Fruit fly (Drosophila melanogaster) Kc167 (cell line): ENCODE results near the gene CG11151.

ENCODE experiments used
- Myc ChIP-seq: fragments of >200 bp; optimal IDR thresholded peaks from 2 replicates; lab custom pipeline; 2017; ENCODE audit warnings: missing external identifiers
- Sin3A ChIP-seq: fragments of >200 bp; optimal IDR thresholded peaks from 2 replicates; lab custom pipeline; 2018; ENCODE audit warnings: missing external identifiers
- h ChIP-seq: fragments of >200 bp; optimal IDR thresholded peaks from 3 replicates; lab custom pipeline; 2018; ENCODE audit warnings: missing external identifiers
- insv ChIP-seq: fragments of >200 bp; optimal IDR thresholded peaks from 3 replicates; lab custom pipeline; 2018; ENCODE audit warnings: missing external identifiers
- psq ChIP-seq: fragments of >200 bp; optimal IDR thresholded peaks from 2 replicates; lab custom pipeline; 2017; ENCODE audit warnings: missing external identifiers
- ttk ChIP-seq: sonication (Bioruptor generic); optimal IDR thresholded peaks from 2 replicates; lab custom pipeline; 2017; ENCODE audit warnings: missing external identifiers

The CG11151 gene

dm6 chrX:13740992-13741391 lies 1.4 kb downstream of the CG11151 start:
- TF ChIP-seq psq (lab: Kevin White, UChicago) (no peak), Sin3A (lab: Kevin White, UChicago) (no peak), ttk (lab: Kevin White, UChicago) (no peak), Myc (lab: Kevin White, UChicago) (no peak), h (lab: Kevin White, UChicago) (no peak), insv (lab: Kevin White, UChicago) (no peak)

dm6 chrX:13744599-13745052 lies 5.1 kb downstream of the CG11151 start, which contains the start of gene Grip91:
TSS of gene Grip91 (minus strand) at chrX:13744683.
- no peak for TF ChIP-seq psq (lab: Kevin White, UChicago)

dm6 chrX:13747052-13747451 lies 7.5 kb downstream of the CG11151 start:
- TF ChIP-seq Myc (lab: Kevin White, UChicago) = no peak
- no peak for TF ChIP-seq ttk (lab: Kevin White, UChicago)
- no peak for TF ChIP-seq psq (lab: Kevin White, UChicago)
- no peak for TF ChIP-seq h (lab: Kevin White, UChicago)
- no peak for TF ChIP-seq insv (lab: Kevin White, UChicago)
- TF ChIP-seq Sin3A (lab: Kevin White, UChicago) = no peak

dm6 chrX:13747635-13748467 lies 8.3 kb downstream of the CG11151 start:
- TF ChIP-seq Sin3A (lab: Kevin White, UChicago) (no peak), psq (lab: Kevin White, UChicago) (no peak), ttk (lab: Kevin White, UChicago) (no peak), h (lab: Kevin White, UChicago) (no peak), Myc (lab: Kevin White, UChicago) (no peak), insv (lab: Kevin White, UChicago) (no peak)

DNA sequence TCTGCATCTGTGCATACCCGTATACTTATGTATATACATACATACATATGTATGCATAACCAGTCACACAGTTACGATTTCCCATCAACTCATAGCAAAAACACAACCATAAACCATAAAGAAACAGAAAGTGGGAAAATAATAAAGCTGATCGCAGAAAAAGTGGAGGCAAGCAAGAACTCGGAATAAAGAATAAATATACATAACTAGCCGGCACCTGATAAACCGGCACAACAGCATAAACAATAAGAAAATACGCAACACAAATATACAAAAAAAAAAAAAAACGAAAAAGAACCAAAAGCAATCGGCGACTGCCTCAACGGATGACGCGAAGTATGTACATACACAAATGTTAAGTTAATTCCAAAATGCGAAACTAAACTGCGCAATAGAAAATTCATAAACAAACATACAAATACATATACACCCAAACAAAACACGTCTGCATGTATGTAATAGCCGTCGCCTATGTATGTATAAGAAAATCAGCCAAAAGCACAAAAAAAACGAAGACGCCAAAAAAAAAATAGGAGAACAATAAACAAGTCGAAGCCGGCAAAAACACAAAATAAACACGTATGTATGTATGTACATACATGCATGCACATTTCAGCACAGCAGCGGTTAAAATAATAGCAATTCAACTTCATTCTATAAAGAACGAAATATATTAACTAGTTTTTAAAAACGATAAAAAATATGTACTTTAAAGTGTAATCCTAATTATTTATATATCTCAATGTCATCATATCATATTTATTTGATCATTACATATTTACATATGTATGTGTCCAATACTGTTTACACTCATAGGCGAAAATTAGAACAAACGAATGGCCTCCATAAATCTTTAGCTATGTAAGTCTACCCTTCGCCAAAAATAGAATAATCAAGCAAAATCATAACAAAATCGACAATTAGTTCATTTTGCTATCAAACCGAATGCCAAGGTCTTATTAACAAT lies 9.6 kb downstream of the CG11151 start:
- TF ChIP-seq Myc (lab: Kevin White, UChicago) = no peak
- no peak for TF ChIP-seq insv (lab: Kevin White, UChicago)
- TF ChIP-seq h (lab: Kevin White, UChicago) = no peak
- no peak for TF ChIP-seq psq (lab: Kevin White, UChicago)
- no peak for TF ChIP-seq Sin3A (lab: Kevin White, UChicago)
- no peak for TF ChIP-seq ttk (lab: Kevin White, UChicago)

- TF ChIP-seq insv (lab: Kevin White, UChicago) = no peak
- TF ChIP-seq Myc (lab: Kevin White, UChicago) = no peak
- no peak for TF ChIP-seq ttk (lab: Kevin White, UChicago)
- TF ChIP-seq psq (lab: Kevin White, UChicago) = no peak
- TF ChIP-seq h (lab: Kevin White, UChicago) = no peak
- TF ChIP-seq Sin3A (lab: Kevin White, UChicago) = no peak
Measured at dm6 chrX:13749873-13750241, 10.3 kb downstream of the CG11151 start.

dm6 chrX:13752543-13753046 lies 13.1 kb downstream of the CG11151 start:
- TF ChIP-seq h (lab: Kevin White, UChicago) (no peak), psq (lab: Kevin White, UChicago) (no peak), ttk (lab: Kevin White, UChicago) (no peak)

DNA sequence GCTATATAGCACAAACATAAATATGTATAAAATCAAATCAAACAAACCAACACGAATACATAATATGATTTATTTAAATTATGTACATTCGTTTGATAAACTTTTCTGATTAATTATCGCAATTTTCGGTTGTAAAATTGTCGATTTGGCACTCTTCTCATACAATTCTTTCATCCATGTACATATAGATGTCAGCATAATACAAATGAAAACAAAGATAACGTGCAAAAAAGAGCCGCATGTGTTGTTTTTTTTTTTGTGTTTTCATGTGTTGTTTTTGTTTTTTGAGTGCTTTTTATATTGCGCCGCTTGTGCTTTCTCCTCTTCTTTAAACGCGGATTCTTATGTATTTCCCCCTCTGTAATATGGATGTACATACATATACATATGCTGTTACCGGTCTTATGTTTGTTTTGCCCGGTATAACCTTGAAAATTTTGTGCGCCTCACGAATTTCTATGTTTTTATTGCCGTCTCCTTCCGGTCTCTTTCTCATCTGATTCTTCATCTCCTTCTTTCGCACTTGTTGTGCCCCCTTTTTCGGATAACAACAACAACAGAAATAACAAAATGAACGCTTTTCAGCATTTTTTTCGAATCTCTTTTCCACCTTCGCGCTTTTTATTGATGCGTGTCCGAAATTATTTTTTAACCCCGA lies 13.7 kb downstream of the CG11151 start:
- TF ChIP-seq Myc (lab: Kevin White, UChicago) (no peak), Sin3A (lab: Kevin White, UChicago) (no peak), insv (lab: Kevin White, UChicago) (no peak), psq (lab: Kevin White, UChicago) (peak; percentile 36), h (lab: Kevin White, UChicago) (no peak), ttk (lab: Kevin White, UChicago) (no peak)

DNA sequence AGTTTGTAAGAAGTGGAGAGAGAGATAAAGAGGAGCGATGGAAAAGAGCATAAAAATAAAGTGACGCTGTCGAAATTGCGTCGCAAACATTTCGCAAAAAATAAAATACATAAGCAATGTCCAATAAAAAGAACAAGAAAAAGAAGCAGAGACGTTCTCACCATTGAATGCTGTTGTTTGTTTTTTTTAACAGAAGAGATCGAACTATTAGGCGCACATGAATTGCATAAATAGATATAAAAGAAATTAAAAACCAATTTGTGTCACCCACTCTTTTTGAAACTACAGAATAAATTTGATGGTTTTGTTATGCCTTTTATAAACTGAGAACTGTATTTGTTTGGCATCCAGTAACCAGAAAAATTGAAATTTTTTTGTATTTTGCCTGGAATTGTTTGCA lies 14.2 kb downstream of the CG11151 start:
- TF ChIP-seq psq (lab: Kevin White, UChicago) = peak; percentile 55
- TF ChIP-seq h (lab: Kevin White, UChicago) = no peak

- TF ChIP-seq Sin3A (lab: Kevin White, UChicago) (no peak), Myc (lab: Kevin White, UChicago) (no peak), insv (lab: Kevin White, UChicago) (no peak), psq (lab: Kevin White, UChicago) (no peak), h (lab: Kevin White, UChicago) (no peak), ttk (lab: Kevin White, UChicago) (no peak)
Measured at dm6 chrX:13754476-13754875, 14.9 kb downstream of the CG11151 start.

dm6 chrX:13755152-13755557 lies 15.6 kb downstream of the CG11151 start, which contains the start of gene Pdcd4:
TSS of gene Pdcd4 (minus strand) at chrX:13755406.
- TF ChIP-seq insv (lab: Kevin White, UChicago) = no peak
- TF ChIP-seq ttk (lab: Kevin White, UChicago) = no peak
- TF ChIP-seq Sin3A (lab: Kevin White, UChicago) = no peak
- no peak for TF ChIP-seq psq (lab: Kevin White, UChicago)
- TF ChIP-seq Myc (lab: Kevin White, UChicago) = no peak
- TF ChIP-seq h (lab: Kevin White, UChicago) = no peak
